Fruit fly (Drosophila melanogaster): ENCODE measurements around the gene sov.
A peak's percentile ranks its signal among the peaks of the same experiment; 100 is the strongest.

sov gene

dm6 chrX:6747244-6747643, 8.9 kb upstream of the sov start, which contains the start of gene CG14439:
TSS of gene CG14439 (plus strand) at chrX:6747544.
- TF ChIP-seq Jra (GFP tag; optimal IDR thresholded peaks at IDR 0.05): no peak
- TF ChIP-seq Rel (GFP tag; optimal IDR thresholded peaks at IDR 0.05): peak; percentile 41
- no peak for TF ChIP-seq Rel (tag; optimal IDR thresholded peaks at IDR 0.05)

- no peak for TF ChIP-seq usp (GFP tag; optimal IDR thresholded peaks at IDR 0.05)
- no peak for TF ChIP-seq Myc (optimal IDR thresholded peaks at IDR 0.05)
- no peak for TF ChIP-seq dmrt93B (GFP tag; optimal IDR thresholded peaks at IDR 0.05)
Measured at dm6 chrX:6751964-6752363, 4.2 kb upstream of the sov start.

dm6 chrX:6759184-6759965, 3.3 kb downstream of the sov start:
- no peak for TF ChIP-seq woc (GFP tag; optimal IDR thresholded peaks at IDR 0.05)
- TF ChIP-seq CG9705 (GFP tag; optimal IDR thresholded peaks at IDR 0.05): no peak
- TF ChIP-seq Sp1 (GFP tag; optimal IDR thresholded peaks at IDR 0.05): peak; percentile 17
- no peak for TF ChIP-seq Dfd (GFP tag; optimal IDR thresholded peaks at IDR 0.05)
- TF ChIP-seq tai (GFP tag; optimal IDR thresholded peaks at IDR 0.05): no peak
- peak; percentile 22 for TF ChIP-seq psq (GFP tag; optimal IDR thresholded peaks at IDR 0.05)
- TF ChIP-seq Hr83 (GFP tag; optimal IDR thresholded peaks at IDR 0.05; ENCODE audit: poor library complexity, severe bottlenecking): peak; percentile 32
- no peak for TF ChIP-seq Myc (optimal IDR thresholded peaks at IDR 0.05)
- no peak for TF ChIP-seq jim (GFP tag; optimal IDR thresholded peaks at IDR 0.05)
- no peak for TF ChIP-seq sage (GFP tag; optimal IDR thresholded peaks at IDR 0.05)
- no peak for TF ChIP-seq Dif (GFP tag; optimal IDR thresholded peaks at IDR 0.05; ENCODE audit: partially characterized antibody)
- TF ChIP-seq CrebA (GFP tag; optimal IDR thresholded peaks at IDR 0.05; ENCODE audit: borderline replicate concordance): no peak
- no peak for TF ChIP-seq Jra (GFP tag; optimal IDR thresholded peaks at IDR 0.05)
- TF ChIP-seq dl (GFP tag; optimal IDR thresholded peaks at IDR 0.05; ENCODE audit: insufficient read depth in 1 of 2, partially characterized antibody in 2 of 2): no peak
- no peak for TF ChIP-seq h (GFP tag; optimal IDR thresholded peaks at IDR 0.05)
- no peak for TF ChIP-seq foxo (GFP tag; optimal IDR thresholded peaks at IDR 0.05)
- TF ChIP-seq Hr78 (GFP tag; optimal IDR thresholded peaks at IDR 0.05): no peak
- no peak for TF ChIP-seq fru (GFP tag; optimal IDR thresholded peaks at IDR 0.05)
- TF ChIP-seq br (GFP tag; optimal IDR thresholded peaks at IDR 0.05): no peak
- TF ChIP-seq N (GFP tag; optimal IDR thresholded peaks at IDR 0.05): no peak
- no peak for TF ChIP-seq HLH106 (tag; optimal IDR thresholded peaks at IDR 0.05)
- peak; percentile 1 for TF ChIP-seq Mio (GFP tag; optimal IDR thresholded peaks at IDR 0.05)
- TF ChIP-seq Rel (GFP tag; optimal IDR thresholded peaks at IDR 0.05): no peak
- no peak for TF ChIP-seq Rel (tag; optimal IDR thresholded peaks at IDR 0.05)
- no peak for TF ChIP-seq Abd-B (GFP tag; optimal IDR thresholded peaks at IDR 0.05)
- TF ChIP-seq lola (GFP tag; optimal IDR thresholded peaks at IDR 0.05): no peak
- TF ChIP-seq rgr (GFP tag; optimal IDR thresholded peaks at IDR 0.05): peak; percentile 46
- no peak for TF ChIP-seq dsf (GFP tag; optimal IDR thresholded peaks at IDR 0.05; ENCODE audit: borderline replicate concordance)

DNA sequence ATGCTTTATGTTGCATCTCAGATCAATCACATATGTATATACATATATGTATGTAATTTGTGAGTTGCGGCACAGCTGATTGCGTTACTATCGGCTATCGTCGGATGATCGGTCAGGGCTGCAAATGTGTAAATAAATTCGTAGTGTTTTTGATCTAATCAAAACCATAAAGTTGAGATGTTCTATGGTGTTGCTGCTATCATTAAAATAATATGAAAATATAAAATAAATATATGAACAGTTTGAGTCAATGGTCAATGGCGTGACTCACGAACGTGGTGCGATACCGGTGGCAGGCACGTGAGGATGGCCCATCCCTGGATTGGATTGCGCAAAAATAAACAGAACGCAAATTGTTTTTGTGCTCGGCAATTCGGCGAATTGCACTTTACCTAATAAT, 14.8 kb downstream of the sov start, which contains the start of gene Coq7:
TSS of gene Coq7 (plus strand) at position 302 of the 400 bp plus-strand sequence.
- TF ChIP-seq jim (GFP tag; optimal IDR thresholded peaks at IDR 0.05): no peak
- TF ChIP-seq h (GFP tag; optimal IDR thresholded peaks at IDR 0.05): peak; percentile 86
- TF ChIP-seq CG9705 (GFP tag; optimal IDR thresholded peaks at IDR 0.05): peak; percentile 75
- peak; percentile 50 for TF ChIP-seq GATAd (GFP tag; optimal IDR thresholded peaks at IDR 0.05)
- peak; percentile 67 for TF ChIP-seq psq (GFP tag; optimal IDR thresholded peaks at IDR 0.05)
- TF ChIP-seq foxo (GFP tag; optimal IDR thresholded peaks at IDR 0.05): peak in 1 of 2 experiments; percentile 89
- no peak for TF ChIP-seq dl (GFP tag; optimal IDR thresholded peaks at IDR 0.05; ENCODE audit: insufficient read depth in 1 of 2, partially characterized antibody in 2 of 2)
- TF ChIP-seq rgr (GFP tag; optimal IDR thresholded peaks at IDR 0.05): peak; percentile 90
- TF ChIP-seq br (GFP tag; optimal IDR thresholded peaks at IDR 0.05): peak; percentile 65
- TF ChIP-seq Sp1 (GFP tag; optimal IDR thresholded peaks at IDR 0.05): peak; percentile 80
- TF ChIP-seq OdsH (GFP tag; optimal IDR thresholded peaks at IDR 0.05): peak; percentile 79
- TF ChIP-seq HLH106 (tag; optimal IDR thresholded peaks at IDR 0.05): peak; percentile 85
- peak; percentile 22 for TF ChIP-seq Hr83 (GFP tag; optimal IDR thresholded peaks at IDR 0.05; ENCODE audit: poor library complexity, severe bottlenecking)
- peak; percentile 73 for TF ChIP-seq dmrt93B (GFP tag; optimal IDR thresholded peaks at IDR 0.05)
- TF ChIP-seq sv (GFP tag; optimal IDR thresholded peaks at IDR 0.05): peak; percentile 80
- TF ChIP-seq CG32264 (GFP tag; optimal IDR thresholded peaks at IDR 0.05): no peak
- TF ChIP-seq woc (GFP tag; optimal IDR thresholded peaks at IDR 0.05): no peak

Measured in whole organism, wandering third instar larva.